Fruit fly (Drosophila melanogaster): ENCODE results near the gene GMF.

GMF gene

DNA sequence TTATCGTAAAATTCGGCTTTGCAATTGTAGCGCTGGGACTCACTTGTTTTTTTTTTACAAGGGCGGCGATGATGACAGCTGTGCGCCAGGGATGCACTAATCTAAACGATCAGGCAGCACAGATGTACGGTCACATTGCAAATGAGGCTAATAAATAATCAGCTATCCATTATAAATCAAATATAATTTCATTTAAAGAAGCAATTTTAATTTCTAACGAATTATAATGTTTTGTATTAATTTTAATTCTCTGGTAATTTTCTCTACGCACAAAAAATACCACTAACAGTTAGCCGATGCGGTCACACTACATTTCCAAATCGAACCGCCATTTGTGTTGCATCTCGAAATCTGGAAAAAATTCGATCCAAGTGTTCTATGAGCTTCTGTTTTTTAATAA, 7.9 kb upstream of the GMF start, which contains the start of the genes cni and fzy (continued):
- TF ChIP-seq CG13775 (GFP tag; optimal IDR thresholded peaks at IDR 0.05) (peak; percentile 45), CG10366 (GFP tag; IDR thresholded peaks at IDR 0.05) (no peak), mirr (GFP tag; optimal IDR thresholded peaks at IDR 0.05) (no peak), CG15479 (GFP tag; optimal IDR thresholded peaks at IDR 0.05) (no peak), phol (tag; optimal IDR thresholded peaks at IDR 0.05) (peak; percentile 94), CG6654 (GFP tag; optimal IDR thresholded peaks at IDR 0.05) (no peak), CG6254 (GFP tag; optimal IDR thresholded peaks at IDR 0.05) (no peak), CG3065 (GFP tag; optimal IDR thresholded peaks at IDR 0.05) (no peak), bcd (GFP tag; optimal IDR thresholded peaks at IDR 0.05) (no peak), ac (GFP tag; optimal IDR thresholded peaks at IDR 0.05) (no peak), CG14860 (GFP tag; IDR thresholded peaks at IDR 0.05; ENCODE audit: partially characterized antibody) (no peak), CG17612 (GFP tag; IDR thresholded peaks at IDR 0.05) (no peak), CG6813 (GFP tag; optimal IDR thresholded peaks at IDR 0.05) (no peak), CG3838 (GFP tag; optimal IDR thresholded peaks at IDR 0.05) (no peak), PHDP (tag; optimal IDR thresholded peaks at IDR 0.05) (peak; percentile 8), Mad (GFP tag; optimal IDR thresholded peaks at IDR 0.05) (peak; percentile 9), CG12942 (GFP tag; optimal IDR thresholded peaks at IDR 0.05) (no peak), CG16815 (GFP tag; optimal IDR thresholded peaks at IDR 0.05) (no peak), tgo (GFP tag; IDR thresholded peaks at IDR 0.05) (no peak), D19B (GFP tag; optimal IDR thresholded peaks at IDR 0.05) (no peak), Jarid2 (GFP tag; optimal IDR thresholded peaks at IDR 0.05) (no peak), CG15073 (GFP tag; optimal IDR thresholded peaks at IDR 0.05) (no peak), NFAT (GFP tag; IDR thresholded peaks at IDR 0.05) (no peak), CG2116 (GFP tag; optimal IDR thresholded peaks at IDR 0.05) (peak; percentile 88), Ets65A (GFP tag) (peak; percentile 82), Vsx1 (GFP tag; optimal IDR thresholded peaks at IDR 0.05) (peak; percentile 80), gem (tag; optimal IDR thresholded peaks at IDR 0.05) (peak; percentile 50), CG14014 (GFP tag; IDR thresholded peaks at IDR 0.05) (no peak), zf30C (GFP tag; optimal IDR thresholded peaks at IDR 0.05) (no peak), Ada2b (GFP tag; IDR thresholded peaks at IDR 0.05) (0 out of 2 replicates have a peak, but pooled peaks have one; percentile 16), Asciz (GFP tag; optimal IDR thresholded peaks at IDR 0.05) (no peak), HLHmδ (GFP tag; optimal IDR thresholded peaks at IDR 0.05) (no peak), eyg (GFP tag; optimal IDR thresholded peaks at IDR 0.05) (no peak), Dad (GFP tag; optimal IDR thresholded peaks at IDR 0.05) (no peak), CG16779 (GFP tag; IDR thresholded peaks at IDR 0.05) (no peak), dan (GFP tag; IDR thresholded peaks at IDR 0.05) (no peak), Dip3 (GFP tag; optimal IDR thresholded peaks at IDR 0.05) (no peak), CG17359 (tag; optimal IDR thresholded peaks at IDR 0.05) (peak; percentile 1), nerfin-2 (GFP tag; IDR thresholded peaks at IDR 0.05; ENCODE audit: partially characterized antibody) (no peak), Chrac-16 (GFP tag; optimal IDR thresholded peaks at IDR 0.05) (peak; percentile 18), CG14050 (GFP tag; IDR thresholded peaks at IDR 0.05) (no peak), Ptx1 (GFP tag; IDR thresholded peaks at IDR 0.05) (no peak), CG4424 (GFP tag; optimal IDR thresholded peaks at IDR 0.05) (peak; percentile 42), klu (GFP tag; IDR thresholded peaks at IDR 0.05) (no peak), sima (GFP tag; optimal IDR thresholded peaks at IDR 0.05) (no peak), CG8478 (optimal IDR thresholded peaks at IDR 0.05) (no peak), CG6689 (GFP tag; IDR thresholded peaks at IDR 0.05) (no peak), gfzf (GFP tag; optimal IDR thresholded peaks at IDR 0.05) (peak; percentile 80), CG31441 (GFP tag; IDR thresholded peaks at IDR 0.05) (no peak), CG8388 (GFP tag; optimal IDR thresholded peaks at IDR 0.05) (no peak), usp (GFP tag; optimal IDR thresholded peaks at IDR 0.05) (no peak), prd (optimal IDR thresholded peaks at IDR 0.05) (no peak), prd (GFP tag; IDR thresholded peaks at IDR 0.05) (no peak)

All from whole organism, embryonic.